Fruit fly (Drosophila melanogaster) Kc167 (cell line): ENCODE results near the gene Dyro.

ENCODE experiments used
- Myc ChIP-seq: fragments of >200 bp; optimal IDR thresholded peaks from 2 replicates; lab custom pipeline; 2017; ENCODE audit warnings: missing external identifiers
- Sin3A ChIP-seq: fragments of >200 bp; optimal IDR thresholded peaks from 2 replicates; lab custom pipeline; 2018; ENCODE audit warnings: missing external identifiers
- h ChIP-seq: fragments of >200 bp; optimal IDR thresholded peaks from 3 replicates; lab custom pipeline; 2018; ENCODE audit warnings: missing external identifiers
- insv ChIP-seq: fragments of >200 bp; optimal IDR thresholded peaks from 3 replicates; lab custom pipeline; 2018; ENCODE audit warnings: missing external identifiers
- psq ChIP-seq: fragments of >200 bp; optimal IDR thresholded peaks from 2 replicates; lab custom pipeline; 2017; ENCODE audit warnings: missing external identifiers

dm6 chr3L:11298371-11299070 is 2.8 kb upstream of the Dyro start:
- TF ChIP-seq h: no peak
- TF ChIP-seq Sin3A (lab: Kevin White, UChicago): no peak
- no peak for TF ChIP-seq Myc
- no peak for TF ChIP-seq psq (lab: Kevin White, UChicago)
- no peak for TF ChIP-seq insv (lab: Kevin White, UChicago)
